Fruit fly (Drosophila melanogaster): Measurements from ENCODE around the gene slmb.

The slmb gene

dm6 chr3R:21102477-21102876 lies 24.8 kb downstream of the slmb start:
- TF ChIP-seq cnc (optimal IDR thresholded peaks at IDR 0.05) (no peak), ovo (GFP tag; optimal IDR thresholded peaks at IDR 0.05) (no peak), CG7045 (GFP tag; optimal IDR thresholded peaks at IDR 0.05) (no peak)

- peak; percentile 56 for TF ChIP-seq CG7101 (tag; optimal IDR thresholded peaks at IDR 0.05)
- TF ChIP-seq CG7045 (GFP tag; optimal IDR thresholded peaks at IDR 0.05), result peak; percentile 8
- TF ChIP-seq Hr96 (GFP tag; optimal IDR thresholded peaks at IDR 0.05), result no peak
- TF ChIP-seq CG11617 (GFP tag; optimal IDR thresholded peaks at IDR 0.05), result peak; percentile 75
- no peak for TF ChIP-seq cnc (optimal IDR thresholded peaks at IDR 0.05)
- no peak for TF ChIP-seq kay (GFP tag; ENCODE audit: borderline replicate concordance)
- no peak for TF ChIP-seq Clk (GFP tag; optimal IDR thresholded peaks at IDR 0.05)
- peak; percentile 80 for TF ChIP-seq ovo (GFP tag; optimal IDR thresholded peaks at IDR 0.05)
- no peak for TF ChIP-seq cic (GFP tag; optimal IDR thresholded peaks at IDR 0.05)
- peak; percentile 43 for TF ChIP-seq CG1620 (GFP tag; optimal IDR thresholded peaks at IDR 0.05)
- no peak for TF ChIP-seq bab1 (GFP tag; optimal IDR thresholded peaks at IDR 0.05)
- TF ChIP-seq Crg-1 (GFP tag; optimal IDR thresholded peaks at IDR 0.05), result peak; percentile 44
- no peak for TF ChIP-seq CG5204 (GFP tag; optimal IDR thresholded peaks at IDR 0.05)
- TF ChIP-seq CG12768 (GFP tag; optimal IDR thresholded peaks at IDR 0.05), result no peak
- TF ChIP-seq pad (GFP tag; optimal IDR thresholded peaks at IDR 0.05), result peak; percentile 42
- TF ChIP-seq tj (GFP tag; optimal IDR thresholded peaks at IDR 0.05), result peak; percentile 39
- peak; percentile 28 for TF ChIP-seq CG33017 (tag; optimal IDR thresholded peaks at IDR 0.05)
- peak; percentile 51 for TF ChIP-seq Mnt (GFP tag; optimal IDR thresholded peaks at IDR 0.05)
- peak; percentile 80 for TF ChIP-seq CG14711 (tag; optimal IDR thresholded peaks at IDR 0.05)
- no peak for TF ChIP-seq toe (GFP tag; optimal IDR thresholded peaks at IDR 0.05)
Measured at dm6 chr3R:21101453-21102214, 25.7 kb downstream of the slmb start, which contains the start of the genes CG7044 and Tbc1d22. Gene CG7044 (minus strand): TSS chr3R:21101718. Gene Tbc1d22 (plus strand): TSS chr3R:21102199.

- TF ChIP-seq CG7045 (GFP tag; optimal IDR thresholded peaks at IDR 0.05) (peak; percentile 90), ovo (GFP tag; optimal IDR thresholded peaks at IDR 0.05) (peak; percentile 79), toe (GFP tag; optimal IDR thresholded peaks at IDR 0.05) (peak; percentile 95), Clk (GFP tag; optimal IDR thresholded peaks at IDR 0.05) (peak; percentile 91), CG11617 (GFP tag; optimal IDR thresholded peaks at IDR 0.05) (peak; percentile 92), cnc (optimal IDR thresholded peaks at IDR 0.05) (no peak), CG33017 (tag; optimal IDR thresholded peaks at IDR 0.05) (peak; percentile 12), CG12768 (GFP tag; optimal IDR thresholded peaks at IDR 0.05) (peak; percentile 92), CG14711 (tag; optimal IDR thresholded peaks at IDR 0.05) (peak; percentile 82), pad (GFP tag; optimal IDR thresholded peaks at IDR 0.05) (peak; percentile 75), tj (GFP tag; optimal IDR thresholded peaks at IDR 0.05) (peak; percentile 81), CG7101 (tag; optimal IDR thresholded peaks at IDR 0.05) (peak; percentile 86), CG5204 (GFP tag; optimal IDR thresholded peaks at IDR 0.05) (no peak), cic (GFP tag; optimal IDR thresholded peaks at IDR 0.05) (peak; percentile 78), Mnt (GFP tag; optimal IDR thresholded peaks at IDR 0.05) (peak; percentile 85), CG1620 (GFP tag; optimal IDR thresholded peaks at IDR 0.05) (peak; percentile 85), Crg-1 (GFP tag; optimal IDR thresholded peaks at IDR 0.05) (peak; percentile 74), Hr96 (GFP tag; optimal IDR thresholded peaks at IDR 0.05) (no peak), kay (GFP tag; ENCODE audit: borderline replicate concordance) (no peak), bab1 (GFP tag; optimal IDR thresholded peaks at IDR 0.05) (peak; percentile 94)
Measured at dm6 chr3R:21097631-21098117, 29.6 kb downstream of the slmb start, which contains the start of gene RhoGAP93B. Gene RhoGAP93B (minus strand): TSS chr3R:21097827.

DNA sequence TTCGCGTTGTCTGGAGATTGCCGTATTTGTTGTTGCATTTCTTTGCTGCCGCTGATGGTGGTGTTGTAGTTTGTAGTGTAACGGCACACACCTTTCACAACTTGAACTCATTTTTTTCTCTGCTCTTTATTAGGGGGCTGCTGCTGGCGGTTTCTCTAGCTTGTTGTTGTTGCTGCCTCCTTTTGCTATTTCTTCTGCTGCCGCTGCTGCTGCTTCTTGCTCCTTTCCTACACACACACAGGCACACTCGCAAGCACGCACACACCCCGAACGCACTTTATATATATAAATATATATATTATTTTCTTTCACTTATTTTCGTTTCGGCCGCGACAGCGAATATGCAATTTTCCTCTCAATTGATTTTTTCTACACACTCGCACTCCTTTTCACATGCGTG lies 30.1 kb downstream of the slmb start:
- TF ChIP-seq kay (GFP tag; ENCODE audit: borderline replicate concordance), result no peak
- no peak for TF ChIP-seq ovo (GFP tag; optimal IDR thresholded peaks at IDR 0.05)
- TF ChIP-seq tj (GFP tag; optimal IDR thresholded peaks at IDR 0.05), result no peak
- TF ChIP-seq cnc (optimal IDR thresholded peaks at IDR 0.05), result no peak
- TF ChIP-seq CG14711 (tag; optimal IDR thresholded peaks at IDR 0.05), result no peak

dm6 chr3R:21096532-21097143 lies 30.6 kb downstream of the slmb start:
- TF ChIP-seq Hr96 (GFP tag; optimal IDR thresholded peaks at IDR 0.05), result no peak

dm6 chr3R:21094292-21094691 lies 33.0 kb downstream of the slmb start:
- TF ChIP-seq toe (GFP tag; optimal IDR thresholded peaks at IDR 0.05) (no peak), CG7101 (tag; optimal IDR thresholded peaks at IDR 0.05) (no peak), bab1 (GFP tag; optimal IDR thresholded peaks at IDR 0.05) (no peak), kay (GFP tag; ENCODE audit: borderline replicate concordance) (no peak), Mnt (GFP tag; optimal IDR thresholded peaks at IDR 0.05) (no peak), CG5204 (GFP tag; optimal IDR thresholded peaks at IDR 0.05) (no peak), CG33017 (tag; optimal IDR thresholded peaks at IDR 0.05) (no peak), CG14711 (tag; optimal IDR thresholded peaks at IDR 0.05) (no peak), CG12768 (GFP tag; optimal IDR thresholded peaks at IDR 0.05) (no peak), CG1620 (GFP tag; optimal IDR thresholded peaks at IDR 0.05) (no peak), Clk (GFP tag; optimal IDR thresholded peaks at IDR 0.05) (no peak), CG7045 (GFP tag; optimal IDR thresholded peaks at IDR 0.05) (no peak), cnc (optimal IDR thresholded peaks at IDR 0.05) (no peak), Hr96 (GFP tag; optimal IDR thresholded peaks at IDR 0.05) (no peak), pad (GFP tag; optimal IDR thresholded peaks at IDR 0.05) (no peak), CG11617 (GFP tag; optimal IDR thresholded peaks at IDR 0.05) (no peak), cic (GFP tag; optimal IDR thresholded peaks at IDR 0.05) (no peak), ovo (GFP tag; optimal IDR thresholded peaks at IDR 0.05) (no peak)
